Worm (Caenorhabditis elegans) whole organism, L3 larva: ENCODE data around the gene T26C11.4.

ENCODE experiments used
- R02D3.7 ChIP-seq: fragments of 150-350 bp; optimal IDR thresholded peaks from 2 replicates; lab custom pipeline; 2014; ENCODE audit warnings: missing biosample characterization, missing genetic modification characterization
- ZK546.5 ChIP-seq: sonication (generic microtip); optimal IDR thresholded peaks from 2 replicates; lab custom pipeline; 2017; ENCODE audit warnings: missing biosample characterization, missing genetic modification characterization
- elt-1 ChIP-seq: fragments of 150-350 bp; optimal IDR thresholded peaks from 2 replicates; lab custom pipeline; 2014; ENCODE audit warnings: missing biosample characterization, missing genetic modification characterization
- elt-3 ChIP-seq, 3 experiments: fragments of 150-350 bp in 1 of 3; sonication (generic microtip) in 2 of 3; optimal IDR thresholded peaks; 2 replicates in 2 of 3; 4 replicates in 1 of 3; lab custom pipeline; 2014 to 2017; ENCODE audit warnings: missing biosample characterization in 3 of 3, missing genetic modification characterization in 3 of 3
- fos-1 ChIP-seq: fragments of 150-350 bp; optimal IDR thresholded peaks from 2 replicates; lab custom pipeline; 2014; ENCODE audit warnings: missing biosample characterization, missing genetic modification characterization
- lin-15B ChIP-seq: fragments of 150-350 bp; optimal IDR thresholded peaks from 2 replicates; lab custom pipeline; 2014; ENCODE audit warnings: missing biosample characterization, missing genetic modification characterization
- lin-39 ChIP-seq: fragments of 150-350 bp; optimal IDR thresholded peaks from 2 replicates; lab custom pipeline; 2018; ENCODE audit warnings: missing biosample characterization, missing genetic modification reagents, missing genetic modification characterization
- lsy-12 ChIP-seq: sonication (generic microtip); optimal IDR thresholded peaks from 2 replicates; lab custom pipeline; 2016; ENCODE audit warnings: mild to moderate bottlenecking, missing genetic modification characterization, missing compliant biosample characterization
- nhr-76 ChIP-seq: fragments of 150-350 bp; sonication (generic microtip); optimal IDR thresholded peaks from 5 replicates; lab custom pipeline; 2014; ENCODE audit warnings: missing biosample characterization, missing genetic modification characterization
- pha-4 ChIP-seq: fragments of 150-350 bp; optimal IDR thresholded peaks from 2 replicates; lab custom pipeline; 2014; ENCODE audit warnings: missing biosample characterization, missing genetic modification reagents, missing genetic modification characterization
- snpc-4 ChIP-seq: fragments of 150-350 bp; optimal IDR thresholded peaks from 2 replicates; lab custom pipeline; 2014; ENCODE audit warnings: missing biosample characterization, missing genetic modification characterization
- unc-62 ChIP-seq: fragments of 150-350 bp; sonication (generic microtip); optimal IDR thresholded peaks from 4 replicates; lab custom pipeline; 2014; ENCODE audit warnings: missing biosample characterization, missing genetic modification reagents, missing genetic modification characterization

DNA sequence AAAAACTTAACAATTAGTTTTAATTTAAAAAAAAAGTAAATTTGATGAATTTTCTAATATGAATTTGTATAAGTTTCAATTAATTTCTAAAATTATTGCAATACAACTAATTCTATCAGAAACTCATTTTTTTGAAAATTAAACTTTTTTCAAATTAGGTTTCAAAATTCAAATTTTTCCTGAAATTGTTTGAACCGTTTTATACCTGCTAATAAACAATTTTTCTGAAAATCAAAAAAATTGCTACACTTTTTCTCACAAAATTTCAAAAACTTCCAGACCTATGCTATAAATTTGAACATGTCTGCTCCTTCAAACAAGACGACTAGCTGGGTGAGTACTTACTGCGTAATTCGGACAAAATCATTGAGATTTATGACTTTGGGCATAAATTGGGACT lies 15.1 kb upstream of the T26C11.4 start, which contains the start of gene T26C11.8:
- no peak for TF ChIP-seq fos-1
- TF ChIP-seq snpc-4 (tag; lab: Kevin White, UChicago): no peak
- TF ChIP-seq R02D3.7 (tag; lab: Kevin White, UChicago): no peak
- TF ChIP-seq lin-15B: no peak
- no peak for TF ChIP-seq ZK546.5 (tag; lab: Kevin White, UChicago)
- no peak for TF ChIP-seq pha-4
- TF ChIP-seq elt-1 (tag; lab: Kevin White, UChicago): no peak
- TF ChIP-seq lsy-12: no peak
- no peak for TF ChIP-seq lin-39 (tag; lab: Kevin White, UChicago)
- no peak for TF ChIP-seq elt-3 (tag; optimal IDR thresholded peaks at IDR 0.05; lab: Kevin White, UChicago)
- TF ChIP-seq nhr-76: no peak
- no peak for TF ChIP-seq unc-62 (GFP tag; lab: Kevin White, UChicago)
